Worm (Caenorhabditis elegans) whole organism, mixed stage, embryonic: Measurements from ENCODE around the gene arl-1.

Experiments used
- M03D4.4 ChIP-seq: sonication (generic microtip); optimal IDR thresholded peaks from 2 replicates; lab custom pipeline; 2017; ENCODE audit warnings: mild to moderate bottlenecking, missing genetic modification characterization, missing compliant biosample characterization
- ceh-83 ChIP-seq: fragments of 200-800 bp; sonication (Bioruptor generic); optimal IDR thresholded peaks from 2 replicates; lab custom pipeline; 2018; ENCODE audit warnings: mild to moderate bottlenecking, missing genetic modification characterization, missing compliant biosample characterization
- nhr-12 ChIP-seq: fragments of 150-350 bp; optimal IDR thresholded peaks from 2 replicates; lab custom pipeline; 2014; ENCODE audit warnings: missing biosample characterization, missing genetic modification characterization
- nhr-237 ChIP-seq: fragments of 150-350 bp; optimal IDR thresholded peaks from 2 replicates; lab custom pipeline; 2014; ENCODE audit warnings: missing biosample characterization, missing genetic modification characterization
- snpc-4 ChIP-seq: fragments of 150-350 bp; optimal IDR thresholded peaks from 2 replicates; lab custom pipeline; 2014; ENCODE audit warnings: missing biosample characterization, missing genetic modification characterization
- unc-39 ChIP-seq: fragments of 150-350 bp; optimal IDR thresholded peaks from 2 replicates; lab custom pipeline; 2014; ENCODE audit warnings: missing biosample characterization, missing genetic modification characterization
- unc-62 ChIP-seq: fragments of 150-350 bp; optimal IDR thresholded peaks from 2 replicates; lab custom pipeline; 2014; ENCODE audit warnings: missing biosample characterization, missing genetic modification reagents, missing genetic modification characterization

DNA sequence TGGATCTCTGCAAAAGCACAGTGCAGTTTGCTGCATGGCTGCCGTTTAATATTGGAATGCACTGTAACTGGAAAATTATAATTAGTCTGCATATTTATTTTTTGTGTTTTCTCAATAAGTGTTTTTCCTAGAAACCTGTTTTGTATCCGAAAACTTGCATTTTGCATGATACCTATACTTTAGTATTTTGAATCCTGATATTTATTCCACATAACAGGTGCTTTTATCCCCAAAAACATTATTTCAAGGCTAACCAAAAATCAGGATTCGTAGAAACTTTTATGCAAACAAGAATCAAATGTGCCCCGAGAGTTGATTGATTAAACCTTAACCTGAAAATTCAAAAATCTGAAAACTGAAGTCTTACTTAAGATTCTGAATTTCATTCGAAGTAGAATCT, 28.8 kb downstream of the arl-1 start:
- TF ChIP-seq unc-62: no peak
- TF ChIP-seq ceh-83 (GFP tag; lab: Kevin White, UChicago): no peak
- TF ChIP-seq snpc-4 (tag; lab: Kevin White, UChicago): no peak
- no peak for TF ChIP-seq nhr-237 (tag; lab: Kevin White, UChicago)
- no peak for TF ChIP-seq nhr-12
- no peak for TF ChIP-seq unc-39 (tag; lab: Kevin White, UChicago)
- no peak for TF ChIP-seq M03D4.4 (tag; lab: Kevin White, UChicago)
